Worm (Caenorhabditis elegans): ENCODE data around the gene Y37E11AL.1.

The Y37E11AL.1 gene

DNA sequence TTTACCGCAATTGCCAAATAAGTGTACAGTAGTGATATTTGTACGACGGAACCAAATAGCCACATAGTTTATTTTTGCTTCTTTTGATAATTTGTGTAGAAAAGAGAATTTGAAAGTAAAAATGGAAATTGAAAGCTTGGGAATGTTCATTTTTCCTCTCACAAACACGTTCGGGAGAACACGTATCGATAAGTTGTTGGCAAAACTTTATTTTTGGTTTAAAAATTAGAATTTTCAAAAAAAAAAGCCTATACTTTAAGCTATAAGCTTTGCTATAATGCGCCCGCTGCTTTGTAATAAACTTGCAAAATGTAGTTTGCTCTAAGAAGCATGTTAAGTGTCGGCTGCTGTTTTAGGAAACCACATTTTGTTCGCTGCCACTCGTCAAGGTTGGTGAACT lies 46.1 kb downstream of the Y37E11AL.1 start, which contains the start of gene Y37E11AR.7:
TSS of gene Y37E11AR.7 (minus strand) at position 101 of the 400 bp plus-strand sequence.
- TF ChIP-seq unc-130 (GFP tag; optimal IDR thresholded peaks at IDR 0.05) (no peak), cebp-2 (GFP tag; IDR thresholded peaks at IDR 0.05) (no peak), pha-4 (tag; optimal IDR thresholded peaks at IDR 0.05) (no peak), T26A5.8 (tag; optimal IDR thresholded peaks at IDR 0.05) (no peak), F10E7.11 (tag; optimal IDR thresholded peaks at IDR 0.05) (no peak), ama-1 (optimal IDR thresholded peaks at IDR 0.05) (no peak), ama-1 (GFP tag; optimal IDR thresholded peaks at IDR 0.05) (no peak), tlf-1 (GFP tag; optimal IDR thresholded peaks at IDR 0.05) (no peak), lir-1 (GFP tag; conservative IDR thresholded peaks at IDR 0.05) (no peak), sea-2 (GFP tag; IDR thresholded peaks at IDR 0.05) (no peak), dox-1 (GFP tag; IDR thresholded peaks at IDR 0.05) (no peak), let-526 (GFP tag; IDR thresholded peaks at IDR 0.05) (no peak), ceh-100 (GFP tag; IDR thresholded peaks at IDR 0.05) (no peak), unc-62 (GFP tag; optimal IDR thresholded peaks at IDR 0.05) (no peak)

DNA sequence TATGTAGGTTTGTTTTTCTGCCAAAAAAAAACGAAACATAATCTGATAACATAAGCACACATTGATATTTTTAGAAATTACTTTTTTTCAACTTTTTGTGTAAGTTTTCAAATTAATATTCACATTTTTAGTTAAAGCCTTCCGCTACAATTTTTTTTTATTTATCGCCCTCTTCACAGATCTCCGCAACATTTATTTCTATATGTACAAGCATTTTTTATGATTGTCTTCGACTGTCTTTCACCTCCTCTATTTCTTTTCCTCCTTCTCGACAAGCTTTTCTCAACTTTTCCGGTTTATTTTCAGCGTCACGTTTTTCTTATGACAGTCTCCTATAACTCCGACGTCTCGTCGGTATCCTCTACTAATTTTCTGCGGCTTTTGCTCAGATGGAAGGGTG lies 46.6 kb downstream of the Y37E11AL.1 start, which contains the start of gene best-20:
TSS of gene best-20 (plus strand) at position 301 of the 400 bp plus-strand sequence.
- no peak for TF ChIP-seq ceh-27 (GFP tag; optimal IDR thresholded peaks at IDR 0.05)
- no peak for TF ChIP-seq F52B5.7 (tag; optimal IDR thresholded peaks at IDR 0.05)
- TF ChIP-seq B0035.1 (tag; optimal IDR thresholded peaks at IDR 0.05) = no peak
- TF ChIP-seq mxl-1 (tag; optimal IDR thresholded peaks at IDR 0.05) = no peak
- TF ChIP-seq lin-54 (GFP tag; optimal IDR thresholded peaks at IDR 0.05) = no peak
- no peak for TF ChIP-seq ztf-6 (GFP tag; IDR thresholded peaks at IDR 0.05)
- no peak for TF ChIP-seq atf-7 (tag; optimal IDR thresholded peaks at IDR 0.05)
- TF ChIP-seq cebp-1 (GFP tag; IDR thresholded peaks at IDR 0.05) = no peak
- no peak for TF ChIP-seq cebp-1 (tag; optimal IDR thresholded peaks at IDR 0.05)
- TF ChIP-seq attf-5 (GFP tag; optimal IDR thresholded peaks at IDR 0.05) = no peak
- no peak for TF ChIP-seq unc-130 (GFP tag; optimal IDR thresholded peaks at IDR 0.05)
- TF ChIP-seq ztf-25 (GFP tag; IDR thresholded peaks at IDR 0.05) = no peak
- TF ChIP-seq dpl-1 (GFP tag; optimal IDR thresholded peaks at IDR 0.05) = no peak
- TF ChIP-seq nhr-120 (GFP tag; IDR thresholded peaks at IDR 0.05) = no peak
- TF ChIP-seq attf-3 (GFP tag; conservative IDR thresholded peaks at IDR 0.05) = no peak
- no peak for TF ChIP-seq lin-40 (tag; optimal IDR thresholded peaks at IDR 0.05)
- no peak for TF ChIP-seq mes-4 (tag; optimal IDR thresholded peaks at IDR 0.05)
- no peak for TF ChIP-seq ceh-91 (GFP tag; IDR thresholded peaks at IDR 0.05)
- TF ChIP-seq tlf-1 (GFP tag; optimal IDR thresholded peaks at IDR 0.05) = no peak

DNA sequence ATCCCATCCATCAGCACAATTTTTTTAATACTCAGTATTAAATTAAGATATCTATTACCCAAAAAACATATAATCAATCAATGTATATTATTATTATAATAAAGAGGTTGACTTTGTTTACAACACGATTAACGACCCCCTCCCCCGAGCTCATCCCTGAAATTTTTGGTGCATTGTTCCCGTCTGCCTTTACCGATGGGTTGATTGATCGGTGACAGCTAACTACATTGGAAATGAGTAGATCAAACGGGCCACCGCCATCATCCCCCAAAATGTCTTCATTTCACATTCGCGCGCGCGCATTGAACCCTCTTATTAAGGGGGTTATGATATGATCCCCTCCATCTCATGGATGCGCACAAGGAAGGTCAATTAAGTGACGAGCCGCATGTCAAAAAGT lies 50.5 kb downstream of the Y37E11AL.1 start:
- TF ChIP-seq lin-26 (GFP tag; IDR thresholded peaks at IDR 0.05) = no peak; the same call in 1 of the 2 replicates
- no peak for TF ChIP-seq ztf-3 (GFP tag; optimal IDR thresholded peaks at IDR 0.05)
- no peak for TF ChIP-seq madf-6 (GFP tag; IDR thresholded peaks at IDR 0.05)
- TF ChIP-seq F33H1.4 (GFP tag; IDR thresholded peaks at IDR 0.05) = no peak

DNA sequence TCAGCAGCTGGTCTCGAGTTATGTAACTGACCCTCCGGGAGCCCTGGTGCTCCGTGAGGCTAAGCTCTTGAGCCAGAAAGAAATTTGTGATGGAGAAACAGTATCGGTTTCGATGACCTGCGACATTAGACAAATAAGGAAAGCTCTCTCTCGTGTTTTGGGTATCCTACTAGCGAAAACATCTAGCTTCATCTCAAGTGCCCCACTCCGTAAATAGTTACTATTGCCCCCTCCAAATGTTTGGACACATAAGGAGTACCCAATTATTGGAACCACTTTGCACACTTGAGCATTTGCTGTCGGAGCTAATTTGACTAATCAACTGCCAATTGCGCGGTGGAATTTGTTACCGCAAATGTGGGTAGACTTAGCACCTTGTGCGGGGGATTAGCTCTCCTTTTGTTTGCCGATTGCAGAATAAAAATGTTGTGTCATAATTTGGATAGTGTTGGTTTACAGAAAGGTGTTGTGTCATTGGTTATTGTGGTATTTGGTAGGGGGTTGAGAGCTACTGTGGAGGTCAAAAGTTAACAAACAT lies 54.8 kb downstream of the Y37E11AL.1 start:
- TF ChIP-seq lin-26 (GFP tag; IDR thresholded peaks at IDR 0.05) = no peak
- no peak for TF ChIP-seq egrh-3 (GFP tag; IDR thresholded peaks at IDR 0.05)
- TF ChIP-seq Y56A3A.18 (GFP tag; IDR thresholded peaks at IDR 0.05) = no peak
- no peak for TF ChIP-seq B0336.3 (GFP tag; IDR thresholded peaks at IDR 0.05)
- no peak for TF ChIP-seq F57A8.1 (GFP tag; optimal IDR thresholded peaks at IDR 0.05)
- TF ChIP-seq ekl-4 (GFP tag; IDR thresholded peaks at IDR 0.05) = no peak
- TF ChIP-seq ztf-26 (tag; optimal IDR thresholded peaks at IDR 0.05) = no peak
- no peak for TF ChIP-seq Y53G8AR.9 (GFP tag; conservative IDR thresholded peaks at IDR 0.05)
- no peak for TF ChIP-seq Y53F4B.3 (GFP tag; IDR thresholded peaks at IDR 0.05)
- TF ChIP-seq bed-1 (GFP tag; IDR thresholded peaks at IDR 0.05) = no peak
- no peak for TF ChIP-seq snpc-3.4 (tag; optimal IDR thresholded peaks at IDR 0.05)
- TF ChIP-seq madf-3 (GFP tag; IDR thresholded peaks at IDR 0.05) = no peak
- TF ChIP-seq efl-1 (GFP tag; optimal IDR thresholded peaks at IDR 0.05) = no peak
- no peak for TF ChIP-seq ccch-3 (GFP tag; optimal IDR thresholded peaks at IDR 0.05)
